Worm (Caenorhabditis elegans) whole organism, L1 larva: ENCODE results near the gene cth-1.

Experiments
- ama-1 ChIP-seq: fragments of 150-350 bp; optimal IDR thresholded peaks from 2 replicates; lab custom pipeline; 2014
- jun-1 ChIP-seq: fragments of 150-350 bp; optimal IDR thresholded peaks from 2 replicates; lab custom pipeline; 2014; ENCODE audit warnings: missing biosample characterization, missing genetic modification reagents, missing genetic modification characterization
- lin-13 ChIP-seq: fragments of 150-350 bp; optimal IDR thresholded peaks from 2 replicates; lab custom pipeline; 2014; ENCODE audit warnings: missing biosample characterization, missing genetic modification reagents, missing genetic modification characterization
- nhr-11 ChIP-seq: fragments of 150-350 bp; optimal IDR thresholded peaks from 2 replicates; lab custom pipeline; 2014; ENCODE audit warnings: missing biosample characterization, missing genetic modification characterization

DNA sequence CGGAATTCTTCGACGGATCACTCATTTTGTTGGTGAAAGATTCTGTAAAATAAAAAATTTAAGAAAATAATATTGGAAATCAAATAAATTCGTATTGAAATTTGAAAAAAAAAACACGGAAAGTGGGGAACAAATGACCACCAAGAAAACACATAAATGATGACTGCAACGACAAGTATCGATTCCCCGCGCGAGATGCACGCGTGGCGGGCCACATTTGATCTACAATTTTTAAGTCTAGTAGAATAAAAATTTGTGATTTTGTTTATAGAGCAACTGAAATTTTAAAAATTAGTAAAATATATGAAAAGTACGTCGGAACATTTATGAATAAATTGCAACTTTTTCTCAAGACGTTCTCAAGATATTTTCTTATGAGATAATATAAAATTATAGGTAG lies 45.4 kb upstream of the cth-1 start, which contains the start of gene F14H3.4:
- TF ChIP-seq jun-1, result no peak
- no peak for TF ChIP-seq ama-1
- TF ChIP-seq nhr-11 (tag; lab: Kevin White, UChicago), result no peak
- no peak for TF ChIP-seq lin-13
